Worm (Caenorhabditis elegans) whole organism, L4/young adult: ENCODE measurements around the gene ZK622.4.

Experiments used
- W03F9.2 ChIP-seq: fragments of 150-350 bp; optimal IDR thresholded peaks from 2 replicates; lab custom pipeline; 2014; ENCODE audit warnings: missing biosample characterization, missing genetic modification characterization
- dao-5 ChIP-seq: sonication (generic microtip); optimal IDR thresholded peaks from 2 replicates; lab custom pipeline; 2016; ENCODE audit warnings: missing genotype, missing genetic modification characterization, moderate library complexity, missing compliant biosample characterization
- him-1 ChIP-seq: sonication (generic microtip); optimal IDR thresholded peaks from 2 replicates; lab custom pipeline; 2016; ENCODE audit warnings: missing genotype, missing genetic modification reagents, missing genetic modification characterization, missing compliant biosample characterization

- TF ChIP-seq him-1 (tag; lab: Kevin White, UChicago) (peak; percentile 60), dao-5 (no peak), W03F9.2 (tag; lab: Kevin White, UChicago) (no peak)
Observed at ce11 chrII:5340672-5341568, 48.4 kb downstream of the ZK622.4 start.
